Worm (Caenorhabditis elegans) whole organism, young adult: ENCODE measurements around the gene DH11.5.

Experiments
- C06A6.2 ChIP-seq: fragments of 200-800 bp; sonication (Bioruptor generic); conservative IDR thresholded peaks from 2 replicates; pipeline ENCODE4 v1.3.6; 2022; ENCODE audit warnings: missing genetic modification characterization, missing compliant biosample characterization
- C17E4.6 ChIP-seq: fragments of 200-800 bp; sonication (Bioruptor generic); IDR thresholded peaks from 2 replicates; pipeline ENCODE4 v1.3.6; 2022; ENCODE audit warnings: missing genetic modification reagents, missing genetic modification characterization, missing compliant biosample characterization
- F37B4.10 ChIP-seq: fragments of 200-800 bp; sonication (Bioruptor generic); IDR thresholded peaks from 2 replicates; pipeline ENCODE4 v1.3.6; 2022; ENCODE audit warnings: missing genetic modification characterization, missing compliant biosample characterization
- F49E8.2 ChIP-seq: sonication (generic microtip); optimal IDR thresholded peaks from 3 replicates; lab custom pipeline; 2017; ENCODE audit warnings: missing genetic modification characterization, mild to moderate bottlenecking, missing compliant biosample characterization, antibody characterized with exemption, moderate library complexity; ENCODE audit not compliant: insufficient read depth
- F52B5.7 ChIP-seq: sonication (generic microtip); optimal IDR thresholded peaks from 2 replicates; lab custom pipeline; 2016; ENCODE audit warnings: mild to moderate bottlenecking, missing genetic modification characterization, missing compliant biosample characterization
- F57A8.1 ChIP-seq: fragments of 200-800 bp; sonication (Bioruptor generic); optimal IDR thresholded peaks from 2 replicates; lab custom pipeline; 2018; ENCODE audit warnings: mild to moderate bottlenecking, missing genetic modification characterization, moderate library complexity, missing compliant biosample characterization
- K11D2.4 ChIP-seq: fragments of 200-800 bp; sonication (Bioruptor generic); IDR thresholded peaks from 2 replicates; pipeline ENCODE4 v1.3.6; 2022; ENCODE audit warnings: missing genetic modification reagents, missing genetic modification characterization, missing compliant biosample characterization
- Y53F4B.3 ChIP-seq: fragments of 200-800 bp; sonication (Bioruptor generic); IDR thresholded peaks from 2 replicates; pipeline ENCODE4 v1.3.6; 2022; ENCODE audit warnings: missing genetic modification reagents, missing genetic modification characterization, missing compliant biosample characterization
- Y53G8AR.9 ChIP-seq: fragments of 200-800 bp; sonication (Bioruptor generic); conservative IDR thresholded peaks from 2 replicates; pipeline ENCODE4 v1.3.6; 2022; ENCODE audit warnings: missing genetic modification reagents, missing genetic modification characterization, missing compliant biosample characterization
- Y79H2A.3 ChIP-seq: fragments of 200-800 bp; sonication (Bioruptor generic); conservative IDR thresholded peaks from 2 replicates; pipeline ENCODE4 v1.3.6; 2022; ENCODE audit warnings: missing genetic modification reagents, missing genetic modification characterization, missing compliant biosample characterization
- akir-1 ChIP-seq: fragments of 200-800 bp; sonication (Bioruptor generic); optimal IDR thresholded peaks from 2 replicates; lab custom pipeline; 2018; ENCODE audit warnings: mild to moderate bottlenecking, missing genetic modification characterization, moderate library complexity, missing compliant biosample characterization
- aptf-3 ChIP-seq: fragments of 200-800 bp; sonication (Bioruptor generic); IDR thresholded peaks from 2 replicates; pipeline ENCODE4 v1.3.6; 2022; ENCODE audit warnings: missing genetic modification characterization, missing compliant biosample characterization
- atf-7 ChIP-seq: sonication (generic microtip); optimal IDR thresholded peaks from 2 replicates; lab custom pipeline; 2017; ENCODE audit warnings: mild to moderate bottlenecking, missing genetic modification characterization, missing compliant biosample characterization
- attf-5 ChIP-seq: fragments of 200-800 bp; sonication (Bioruptor generic); optimal IDR thresholded peaks from 2 replicates; lab custom pipeline; 2018; ENCODE audit warnings: mild to moderate bottlenecking, missing genetic modification characterization, missing compliant biosample characterization
- bed-2 ChIP-seq: fragments of 200-800 bp; sonication (Bioruptor generic); IDR thresholded peaks from 2 replicates; pipeline ENCODE4 v1.3.6; 2022; ENCODE audit warnings: missing genetic modification reagents, missing genetic modification characterization, missing compliant biosample characterization
- ccch-3 ChIP-seq: fragments of 200-800 bp; sonication (Bioruptor generic); optimal IDR thresholded peaks from 2 replicates; lab custom pipeline; 2018; ENCODE audit warnings: mild to moderate bottlenecking, missing genetic modification characterization, missing compliant biosample characterization
- ceh-100 ChIP-seq: fragments of 200-800 bp; sonication (Bioruptor generic); IDR thresholded peaks from 2 replicates; pipeline ENCODE4 v1.3.6; 2022; ENCODE audit warnings: missing genetic modification reagents, missing genetic modification characterization, missing compliant biosample characterization
- ceh-40 ChIP-seq: fragments of 200-800 bp; sonication (Bioruptor generic); IDR thresholded peaks from 2 replicates; pipeline ENCODE4 v1.3.6; 2022; ENCODE audit warnings: missing genetic modification characterization, missing compliant biosample characterization
- ceh-58 ChIP-seq: fragments of 200-800 bp; sonication (Bioruptor generic); IDR thresholded peaks from 2 replicates; pipeline ENCODE4 v1.3.6; 2022; ENCODE audit warnings: missing genetic modification characterization, missing compliant biosample characterization
- ceh-79 ChIP-seq: sonication (generic microtip); optimal IDR thresholded peaks from 2 replicates; lab custom pipeline; 2017; ENCODE audit warnings: mild to moderate bottlenecking, missing genetic modification characterization, missing compliant biosample characterization
- ceh-91 ChIP-seq: fragments of 200-800 bp; sonication (Bioruptor generic); IDR thresholded peaks from 2 replicates; pipeline ENCODE4 v1.3.6; 2022; ENCODE audit warnings: missing genetic modification reagents, missing genetic modification characterization, missing compliant biosample characterization
- chd-7 ChIP-seq: sonication (generic microtip); optimal IDR thresholded peaks from 2 replicates; lab custom pipeline; 2016; ENCODE audit warnings: mild to moderate bottlenecking, missing genetic modification characterization, moderate library complexity, missing compliant biosample characterization
- die-1 ChIP-seq: sonication (generic microtip); optimal IDR thresholded peaks from 2 replicates; lab custom pipeline; 2016; ENCODE audit warnings: missing genotype, mild to moderate bottlenecking, missing genetic modification characterization, missing compliant biosample characterization
- dpff-1 ChIP-seq: sonication (generic microtip); optimal IDR thresholded peaks from 2 replicates; lab custom pipeline; 2017; ENCODE audit warnings: mild to moderate bottlenecking, missing genetic modification characterization, missing compliant biosample characterization
- ekl-4 ChIP-seq: fragments of 200-800 bp; sonication (Bioruptor generic); IDR thresholded peaks from 2 replicates; pipeline ENCODE4 v1.3.6; 2022; ENCODE audit warnings: missing genetic modification reagents, missing genetic modification characterization, missing compliant biosample characterization
- hlh-12 ChIP-seq: sonication (generic microtip); optimal IDR thresholded peaks from 2 replicates; lab custom pipeline; 2016; ENCODE audit warnings: missing genetic modification characterization, missing compliant biosample characterization
- hmg-1.2 ChIP-seq: fragments of 200-800 bp; sonication (Bioruptor generic); IDR thresholded peaks from 2 replicates; pipeline ENCODE4 v1.3.6; 2022; ENCODE audit warnings: missing genetic modification reagents, missing genetic modification characterization, missing compliant biosample characterization
- let-526 ChIP-seq: fragments of 200-800 bp; sonication (Bioruptor generic); IDR thresholded peaks from 2 replicates; pipeline ENCODE4 v1.3.6; 2022; ENCODE audit warnings: missing genetic modification reagents, missing genetic modification characterization, missing compliant biosample characterization
- lin-54 ChIP-seq: fragments of 200-800 bp; sonication (Bioruptor generic); optimal IDR thresholded peaks from 2 replicates; lab custom pipeline; 2018; ENCODE audit warnings: mild to moderate bottlenecking, missing genetic modification characterization, missing compliant biosample characterization
- lir-1 ChIP-seq: fragments of 200-800 bp; sonication (Bioruptor generic); conservative IDR thresholded peaks from 2 replicates; pipeline ENCODE4 v1.3.6; 2022; ENCODE audit warnings: missing genetic modification reagents, missing genetic modification characterization, missing compliant biosample characterization
- lsy-27 ChIP-seq: sonication (generic microtip); optimal IDR thresholded peaks from 2 replicates; lab custom pipeline; 2017; ENCODE audit warnings: missing genetic modification characterization, mild to moderate bottlenecking, missing compliant biosample characterization, antibody characterized with exemption, missing genotype, borderline replicate concordance; ENCODE audit not compliant: insufficient read depth
- madf-3 ChIP-seq: fragments of 200-800 bp; sonication (Bioruptor generic); IDR thresholded peaks from 2 replicates; pipeline ENCODE4 v1.3.6; 2022; ENCODE audit warnings: missing genetic modification reagents, missing genetic modification characterization, missing compliant biosample characterization
- mcd-1 ChIP-seq: fragments of 200-800 bp; sonication (Bioruptor generic); IDR thresholded peaks from 2 replicates; pipeline ENCODE4 v1.3.6; 2022; ENCODE audit warnings: missing genetic modification reagents, missing genetic modification characterization, missing compliant biosample characterization
- nfyb-1 ChIP-seq: fragments of 200-800 bp; sonication (Bioruptor generic); IDR thresholded peaks from 2 replicates; pipeline ENCODE4 v1.3.6; 2022; ENCODE audit warnings: missing genetic modification reagents, missing genetic modification characterization, missing compliant biosample characterization
- nhr-90 ChIP-seq: sonication (generic microtip); optimal IDR thresholded peaks from 2 replicates; lab custom pipeline; 2016; ENCODE audit warnings: missing genotype, mild to moderate bottlenecking, missing genetic modification characterization, missing compliant biosample characterization
- rec-8 ChIP-seq, 2 experiments: sonication (generic microtip); optimal IDR thresholded peaks; 2 replicates each; lab custom pipeline; 2016; ENCODE audit warnings: mild to moderate bottlenecking in 2 of 2, missing genetic modification characterization in 2 of 2, missing genetic modification reagents in 2 of 2, missing genotype in 2 of 2, missing biosample characterization in 1 of 2, missing compliant biosample characterization in 1 of 2, moderate library complexity in 1 of 2
- repo-1 ChIP-seq: sonication (generic microtip); optimal IDR thresholded peaks from 2 replicates; lab custom pipeline; 2017; ENCODE audit warnings: mild to moderate bottlenecking, missing genetic modification characterization, missing compliant biosample characterization
- sea-2 ChIP-seq: fragments of 200-800 bp; sonication (Bioruptor generic); IDR thresholded peaks from 2 replicates; pipeline ENCODE4 v1.3.6; 2022; ENCODE audit warnings: missing genetic modification characterization, missing compliant biosample characterization
- snpc-3.4 ChIP-seq: sonication (generic microtip); optimal IDR thresholded peaks from 2 replicates; lab custom pipeline; 2017; ENCODE audit warnings: missing genetic modification characterization, mild to moderate bottlenecking, missing compliant biosample characterization, antibody characterized with exemption, moderate library complexity, missing genotype, missing genetic modification reagents
- tlf-1 ChIP-seq: fragments of 200-800 bp; sonication (Bioruptor generic); optimal IDR thresholded peaks from 2 replicates; lab custom pipeline; 2018; ENCODE audit warnings: mild to moderate bottlenecking, missing genetic modification characterization, missing compliant biosample characterization
- zim-3 ChIP-seq: sonication (generic microtip); optimal IDR thresholded peaks from 2 replicates; lab custom pipeline; 2017; ENCODE audit warnings: mild to moderate bottlenecking, missing genetic modification characterization, moderate library complexity, missing compliant biosample characterization
- ztf-22 ChIP-seq: fragments of 200-800 bp; sonication (Bioruptor generic); optimal IDR thresholded peaks from 2 replicates; lab custom pipeline; 2018; ENCODE audit warnings: mild to moderate bottlenecking, missing genetic modification characterization, moderate library complexity, missing compliant biosample characterization
- ztf-25 ChIP-seq: fragments of 200-800 bp; sonication (Bioruptor generic); IDR thresholded peaks from 2 replicates; pipeline ENCODE4 v1.3.6; 2022; ENCODE audit warnings: missing genetic modification reagents, missing genetic modification characterization, missing compliant biosample characterization
- ztf-26 ChIP-seq: sonication (generic microtip); optimal IDR thresholded peaks from 2 replicates; lab custom pipeline; 2017; ENCODE audit warnings: missing genetic modification characterization, missing compliant biosample characterization
- ztf-3 ChIP-seq: fragments of 200-800 bp; sonication (Bioruptor generic); optimal IDR thresholded peaks from 2 replicates; lab custom pipeline; 2018; ENCODE audit warnings: mild to moderate bottlenecking, missing genetic modification characterization, missing compliant biosample characterization
- ztf-6 ChIP-seq: fragments of 200-800 bp; sonication (Bioruptor generic); IDR thresholded peaks from 2 replicates; pipeline ENCODE4 v1.3.6; 2022; ENCODE audit warnings: missing genetic modification reagents, missing genetic modification characterization, missing compliant biosample characterization

DH11.5 gene

DNA sequence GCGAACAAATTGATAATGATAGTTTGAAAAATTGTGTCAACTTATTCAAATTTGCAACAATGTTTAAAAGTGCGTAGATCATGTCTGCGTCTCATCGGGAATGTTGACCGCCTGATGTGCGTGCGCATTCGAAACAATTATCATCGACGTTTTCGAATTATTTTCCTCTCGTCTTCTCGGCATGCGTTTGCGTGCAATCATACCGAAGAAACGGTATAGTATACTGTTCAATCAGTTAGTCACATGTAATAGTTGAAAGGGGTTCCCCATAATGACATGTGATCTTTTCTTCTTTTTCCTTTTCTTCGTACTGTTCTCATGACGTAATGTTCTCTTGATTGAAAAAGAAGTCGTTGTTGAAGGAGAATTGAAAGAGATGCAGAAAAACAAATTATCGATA is 40.4 kb downstream of the DH11.5 start (continued):
- TF ChIP-seq aptf-3 (no peak), lin-54 (peak; percentile 53), die-1 (tag; lab: Kevin White, UChicago) (peak; percentile 49), ztf-26 (tag; lab: Kevin White, UChicago) (peak; percentile 71), atf-7 (tag; lab: Kevin White, UChicago) (peak; percentile 86), snpc-3.4 (peak; percentile 6), hlh-12 (tag; lab: Kevin White, UChicago) (no peak), rec-8 (tag; optimal IDR thresholded peaks at IDR 0.05; lab: Kevin White, UChicago) (no peak), ztf-25 (GFP tag; lab: Robert Waterston, UW) (no peak), nhr-90 (peak; percentile 22), ztf-3 (GFP tag; lab: Kevin White, UChicago) (peak; percentile 40), K11D2.4 (GFP tag; lab: Robert Waterston, UW) (peak; percentile 57; the same call in 1 of the 2 replicates), ceh-58 (no peak), ceh-100 (GFP tag; lab: Robert Waterston, UW) (no peak), tlf-1 (GFP tag; lab: Kevin White, UChicago) (peak; percentile 43), F49E8.2 (tag; lab: Kevin White, UChicago) (no peak), ccch-3 (no peak), sea-2 (GFP tag; lab: Robert Waterston, UW) (no peak), hmg-1.2 (GFP tag; lab: Robert Waterston, UW) (peak; percentile 38), Y53F4B.3 (GFP tag; lab: Robert Waterston, UW) (no peak), madf-3 (GFP tag; lab: Robert Waterston, UW) (no peak), Y79H2A.3 (GFP tag; lab: Robert Waterston, UW) (no peak), nfyb-1 (GFP tag; lab: Robert Waterston, UW) (peak; percentile 55; the same call in 1 of the 2 replicates)

DNA sequence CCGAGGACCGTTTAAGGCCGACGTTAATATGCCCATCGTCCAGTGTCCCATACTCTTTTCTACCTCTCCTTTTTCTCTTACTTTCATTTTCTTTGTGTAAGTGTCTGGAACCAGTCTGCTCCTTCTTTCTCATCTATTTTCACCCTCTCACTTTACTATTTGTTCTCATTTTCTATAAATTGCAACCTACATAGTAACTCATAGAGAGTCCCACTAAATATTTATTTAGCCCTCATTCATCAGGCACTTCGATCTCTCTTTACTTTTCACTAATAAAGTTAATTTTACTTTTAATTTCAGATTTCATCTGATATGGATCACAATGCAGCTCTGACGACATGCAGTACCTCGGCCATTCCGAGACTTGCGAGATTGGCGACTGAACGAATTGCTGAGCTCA is 41.0 kb downstream of the DH11.5 start, which contains the start of gene zyg-11:
TSS of gene zyg-11 (plus strand) at position 301 of the 400 bp plus-strand sequence.
- TF ChIP-seq ztf-25 (GFP tag; lab: Robert Waterston, UW) (no peak), F49E8.2 (tag; lab: Kevin White, UChicago) (no peak), ztf-22 (no peak), ceh-40 (GFP tag; lab: Robert Waterston, UW) (no peak), rec-8 (tag; optimal IDR thresholded peaks at IDR 0.05; lab: Kevin White, UChicago) (no peak), madf-3 (GFP tag; lab: Robert Waterston, UW) (no peak), chd-7 (no peak), C17E4.6 (no peak), akir-1 (GFP tag; lab: Kevin White, UChicago) (no peak), let-526 (GFP tag; lab: Robert Waterston, UW) (no peak)
- TF ChIP-seq, all 124 proteins: peak for 0

DNA sequence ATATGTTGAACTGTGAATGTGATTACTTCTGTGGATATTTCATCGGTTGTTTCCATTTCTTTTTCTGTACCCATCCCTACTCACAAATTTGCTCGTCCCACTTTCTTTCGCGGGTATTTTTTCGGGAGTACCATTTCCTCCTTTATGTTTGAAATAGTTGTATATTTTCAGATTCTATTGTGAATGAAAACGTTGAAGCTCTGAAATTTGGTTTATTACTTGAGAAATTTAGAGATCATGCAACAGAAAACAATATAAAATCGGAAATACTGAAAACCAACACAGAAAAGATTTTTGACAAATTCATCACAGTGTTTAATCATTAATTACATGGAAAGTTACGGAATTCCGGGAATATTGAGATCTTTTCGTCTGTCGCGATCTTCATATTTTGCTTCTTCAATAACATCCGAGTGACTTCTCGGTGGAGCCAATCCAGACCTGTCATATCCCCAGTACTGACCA is 44.2 kb downstream of the DH11.5 start:
- no peak for TF ChIP-seq F37B4.10
- TF ChIP-seq zim-3 (tag; lab: Kevin White, UChicago): peak; percentile 9
- peak; percentile 32; the same call in 1 of the 2 replicates for TF ChIP-seq hmg-1.2 (GFP tag; lab: Robert Waterston, UW)
- no peak for TF ChIP-seq dpff-1 (tag; lab: Kevin White, UChicago)
- TF ChIP-seq F57A8.1: no peak
- TF ChIP-seq lsy-27 (tag; lab: Kevin White, UChicago): no peak
- 0 out of 2 replicates have a peak, but pooled peaks have one; percentile 21 for TF ChIP-seq mcd-1
- TF ChIP-seq atf-7 (tag; lab: Kevin White, UChicago): peak; percentile 45
- TF ChIP-seq ekl-4 (GFP tag; lab: Robert Waterston, UW): no peak; the same call in 1 of the 2 replicates
- no peak for TF ChIP-seq ceh-91
- peak; percentile 39 for TF ChIP-seq attf-5
- TF ChIP-seq repo-1 (tag; lab: Kevin White, UChicago): peak; percentile 42
- no peak for TF ChIP-seq lir-1
- TF ChIP-seq bed-2: no peak
- no peak for TF ChIP-seq ztf-6 (GFP tag; lab: Robert Waterston, UW)
- TF ChIP-seq F52B5.7 (tag; lab: Kevin White, UChicago): peak; percentile 52
- TF ChIP-seq Y53G8AR.9 (GFP tag; lab: Robert Waterston, UW): peak; percentile 44; the same call in 1 of the 2 replicates
- no peak for TF ChIP-seq C06A6.2 (GFP tag; lab: Robert Waterston, UW)
- peak; percentile 50 for TF ChIP-seq ceh-79 (tag; lab: Kevin White, UChicago)
